Worm (Caenorhabditis elegans) whole organism, L2 larva: ENCODE data around the gene fbxc-50.

Experiments used
- C34F6.9 ChIP-seq: fragments of 150-350 bp; optimal IDR thresholded peaks from 2 replicates; lab custom pipeline; 2014; ENCODE audit warnings: missing biosample characterization, missing genetic modification characterization
- R02D3.7 ChIP-seq: fragments of 150-350 bp; optimal IDR thresholded peaks from 2 replicates; lab custom pipeline; 2014; ENCODE audit warnings: missing biosample characterization, missing genetic modification characterization
- Y55F3AM.14 ChIP-seq: fragments of 200-800 bp; sonication (Bioruptor generic); optimal IDR thresholded peaks from 2 replicates; lab custom pipeline; 2018; ENCODE audit warnings: mild to moderate bottlenecking, missing genetic modification characterization, missing compliant biosample characterization
- ZK546.5 ChIP-seq: sonication (generic microtip); optimal IDR thresholded peaks from 2 replicates; lab custom pipeline; 2017; ENCODE audit warnings: missing biosample characterization, missing genetic modification characterization
- alr-1 ChIP-seq: fragments of 150-350 bp; optimal IDR thresholded peaks from 2 replicates; lab custom pipeline; 2014; ENCODE audit warnings: missing biosample characterization, missing genetic modification characterization
- aly-2 ChIP-seq: fragments of 150-350 bp; optimal IDR thresholded peaks from 2 replicates; lab custom pipeline; 2014; ENCODE audit warnings: missing biosample characterization, missing genetic modification characterization
- ama-1 ChIP-seq: fragments of 150-350 bp; optimal IDR thresholded peaks from 2 replicates; lab custom pipeline; 2018; ENCODE audit warnings: inconsistent platforms
- blmp-1 ChIP-seq: sonication (generic microtip); optimal IDR thresholded peaks from 2 replicates; lab custom pipeline; 2017; ENCODE audit warnings: missing genetic modification characterization, mild to moderate bottlenecking, missing compliant biosample characterization, antibody characterized with exemption, moderate library complexity; ENCODE audit not compliant: insufficient read depth
- ceh-82 ChIP-seq: fragments of 150-350 bp; optimal IDR thresholded peaks from 2 replicates; lab custom pipeline; 2014; ENCODE audit warnings: missing biosample characterization, missing genetic modification characterization
- crh-2 ChIP-seq: sonication (generic microtip); optimal IDR thresholded peaks from 2 replicates; lab custom pipeline; 2017; ENCODE audit warnings: missing biosample characterization, missing genetic modification characterization
- dmd-4 ChIP-seq: sonication (generic microtip); optimal IDR thresholded peaks from 2 replicates; lab custom pipeline; 2017; ENCODE audit warnings: missing biosample characterization, missing genetic modification characterization
- elt-1 ChIP-seq: fragments of 150-350 bp; optimal IDR thresholded peaks from 2 replicates; lab custom pipeline; 2014; ENCODE audit warnings: missing biosample characterization, missing genetic modification characterization
- elt-3 ChIP-seq: sonication (generic microtip); optimal IDR thresholded peaks from 2 replicates; lab custom pipeline; 2017; ENCODE audit warnings: missing biosample characterization, missing genetic modification characterization
- fos-1 ChIP-seq: fragments of 150-350 bp; optimal IDR thresholded peaks from 2 replicates; lab custom pipeline; 2014; ENCODE audit warnings: missing biosample characterization, missing genetic modification characterization
- lin-13 ChIP-seq: fragments of 150-350 bp; optimal IDR thresholded peaks from 2 replicates; lab custom pipeline; 2014; ENCODE audit warnings: missing biosample characterization, missing genetic modification reagents, missing genetic modification characterization
- lin-39 ChIP-seq: fragments of 150-350 bp; optimal IDR thresholded peaks from 2 replicates; lab custom pipeline; 2014; ENCODE audit warnings: missing biosample characterization, missing genetic modification reagents, missing genetic modification characterization
- lsy-2 ChIP-seq, 2 experiments: fragments of 150-350 bp in 1 of 2; sonication (generic microtip) in 1 of 2; optimal IDR thresholded peaks; 2 replicates each; lab custom pipeline; 2014 to 2017; ENCODE audit warnings: missing biosample characterization in 2 of 2, missing genetic modification characterization in 2 of 2
- mab-5 ChIP-seq: fragments of 150-350 bp; optimal IDR thresholded peaks from 2 replicates; lab custom pipeline; 2014; ENCODE audit warnings: missing biosample characterization, missing genetic modification characterization
- mbf-1 ChIP-seq: sonication (generic microtip); optimal IDR thresholded peaks from 2 replicates; lab custom pipeline; 2017; ENCODE audit warnings: missing biosample characterization, missing genetic modification characterization
- nhr-10 ChIP-seq: sonication (generic microtip); optimal IDR thresholded peaks from 2 replicates; lab custom pipeline; 2017; ENCODE audit warnings: missing biosample characterization, missing genetic modification characterization
- nhr-11 ChIP-seq: fragments of 150-350 bp; optimal IDR thresholded peaks from 2 replicates; lab custom pipeline; 2014; ENCODE audit warnings: missing biosample characterization, missing genetic modification characterization
- nhr-12 ChIP-seq: fragments of 150-350 bp; optimal IDR thresholded peaks from 2 replicates; lab custom pipeline; 2014; ENCODE audit warnings: missing biosample characterization, missing genetic modification characterization
- nhr-129 ChIP-seq: fragments of 150-350 bp; optimal IDR thresholded peaks from 2 replicates; lab custom pipeline; 2014; ENCODE audit warnings: missing biosample characterization, missing genetic modification characterization
- nhr-21 ChIP-seq: fragments of 150-350 bp; optimal IDR thresholded peaks from 2 replicates; lab custom pipeline; 2014; ENCODE audit warnings: missing biosample characterization, missing genetic modification characterization
- nhr-23 ChIP-seq: fragments of 150-350 bp; optimal IDR thresholded peaks from 2 replicates; lab custom pipeline; 2014; ENCODE audit warnings: missing biosample characterization, missing genetic modification reagents, missing genetic modification characterization
- nhr-237 ChIP-seq: fragments of 150-350 bp; optimal IDR thresholded peaks from 2 replicates; lab custom pipeline; 2014; ENCODE audit warnings: missing biosample characterization, missing genetic modification characterization
- nhr-77 ChIP-seq: fragments of 150-350 bp; optimal IDR thresholded peaks from 2 replicates; lab custom pipeline; 2014; ENCODE audit warnings: missing biosample characterization, missing genetic modification characterization
- peb-1 ChIP-seq: fragments of 150-350 bp; optimal IDR thresholded peaks from 2 replicates; lab custom pipeline; 2014; ENCODE audit warnings: missing biosample characterization, missing genetic modification characterization
- sem-4 ChIP-seq: fragments of 150-350 bp; optimal IDR thresholded peaks from 2 replicates; lab custom pipeline; 2014; ENCODE audit warnings: missing biosample characterization, missing genetic modification reagents, missing genetic modification characterization
- skn-1 ChIP-seq: sonication (generic microtip); optimal IDR thresholded peaks from 2 replicates; lab custom pipeline; 2017; ENCODE audit warnings: missing biosample characterization, missing genetic modification characterization
- sma-9 ChIP-seq, 2 experiments: fragments of 150-350 bp in 1 of 2; sonication (generic microtip) in 1 of 2; optimal IDR thresholded peaks; 2 replicates each; lab custom pipeline; 2014 to 2016; ENCODE audit warnings: missing genetic modification characterization in 2 of 2, mild to moderate bottlenecking in 1 of 2, missing biosample characterization in 1 of 2, missing compliant biosample characterization in 1 of 2, missing genetic modification reagents in 1 of 2, moderate library complexity in 1 of 2
- snpc-4 ChIP-seq: fragments of 150-350 bp; optimal IDR thresholded peaks from 2 replicates; lab custom pipeline; 2014; ENCODE audit warnings: missing biosample characterization, missing genetic modification characterization
- unc-39 ChIP-seq: fragments of 150-350 bp; optimal IDR thresholded peaks from 2 replicates; lab custom pipeline; 2014; ENCODE audit warnings: missing biosample characterization, missing genetic modification characterization
- unc-55 ChIP-seq: fragments of 150-350 bp; sonication (generic microtip); optimal IDR thresholded peaks from 3 replicates; lab custom pipeline; 2014; ENCODE audit warnings: missing biosample characterization, missing genetic modification reagents, missing genetic modification characterization
- zag-1 ChIP-seq: fragments of 150-350 bp; optimal IDR thresholded peaks from 2 replicates; lab custom pipeline; 2014; ENCODE audit warnings: missing biosample characterization, missing genetic modification characterization
- ztf-1 ChIP-seq: fragments of 200-800 bp; sonication (Bioruptor generic); conservative IDR thresholded peaks from 2 replicates; pipeline ENCODE4 v1.3.6; 2022; ENCODE audit warnings: missing genetic modification characterization, missing compliant biosample characterization
- ztf-11 ChIP-seq: sonication (generic microtip); optimal IDR thresholded peaks from 2 replicates; lab custom pipeline; 2017; ENCODE audit warnings: missing biosample characterization, missing genetic modification characterization

The fbxc-50 gene

DNA sequence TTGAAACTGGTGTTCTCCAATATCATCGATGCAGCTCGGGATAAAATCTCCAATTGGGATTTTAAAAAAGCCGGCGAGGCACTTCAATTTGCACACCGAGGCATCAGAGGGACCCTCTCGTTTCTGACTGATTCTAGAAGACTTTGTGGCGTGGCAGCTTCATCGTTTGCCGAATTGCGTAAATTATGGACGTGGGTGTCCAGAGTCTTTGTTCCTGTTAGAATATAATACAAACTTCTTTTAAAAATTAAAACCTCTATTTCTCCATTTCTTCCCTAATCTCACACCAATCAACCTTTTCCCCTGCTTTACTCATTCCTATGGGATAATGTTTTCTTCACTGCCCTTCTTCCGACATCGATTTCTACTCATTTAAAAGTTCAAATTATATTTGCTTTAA is 37.6 kb downstream of the fbxc-50 start, which contains the start of gene ZC239.5:
TSS of gene ZC239.5 (plus strand) at position 301 of the 400 bp plus-strand sequence.
- no peak for TF ChIP-seq R02D3.7
- TF ChIP-seq unc-39, result no peak
- no peak for TF ChIP-seq ZK546.5 (tag; lab: Kevin White, UChicago)
- TF ChIP-seq ztf-11 (tag; lab: Kevin White, UChicago), result no peak
- no peak for TF ChIP-seq sem-4 (tag; lab: Kevin White, UChicago)
- no peak for TF ChIP-seq blmp-1
- TF ChIP-seq nhr-12 (tag; lab: Kevin White, UChicago), result no peak
- no peak for TF ChIP-seq ztf-1 (GFP tag; lab: Robert Waterston, UW)
- no peak for TF ChIP-seq aly-2
- no peak for TF ChIP-seq ama-1 (lab: Kevin White, UChicago)
- no peak for TF ChIP-seq sma-9 (GFP tag; optimal IDR thresholded peaks at IDR 0.05; lab: Kevin White, UChicago)
- no peak for TF ChIP-seq sma-9 (tag; optimal IDR thresholded peaks at IDR 0.05; lab: Kevin White, UChicago)

DNA sequence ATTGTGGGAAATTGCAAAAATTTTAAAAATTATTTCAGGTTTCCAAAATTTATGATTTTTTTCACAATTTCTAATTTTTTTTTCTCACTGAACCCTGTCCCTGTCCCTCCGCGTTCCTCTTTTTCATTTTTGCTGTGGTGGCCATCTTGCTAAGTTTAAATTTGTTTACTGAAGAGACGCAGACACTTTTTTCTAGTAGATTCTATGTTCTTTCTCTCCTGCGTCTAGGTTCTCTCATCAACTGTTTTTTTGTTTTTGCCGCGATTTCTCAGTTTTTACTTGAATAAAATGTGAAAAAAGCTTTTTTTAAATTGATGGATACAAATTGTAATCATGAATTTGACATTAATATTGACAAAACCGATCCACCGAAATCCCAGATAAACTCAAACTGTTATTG is 38.7 kb downstream of the fbxc-50 start, which contains the start of gene ZC239.6:
TSS of gene ZC239.6 (plus strand) at position 381 of the 400 bp plus-strand sequence.
- TF ChIP-seq nhr-77 (no peak), Y55F3AM.14 (GFP tag; lab: Kevin White, UChicago) (no peak), mab-5 (tag; lab: Kevin White, UChicago) (no peak), unc-55 (peak; percentile 43), fos-1 (tag; lab: Kevin White, UChicago) (peak; percentile 10), lsy-2 (tag; optimal IDR thresholded peaks at IDR 0.05; lab: Kevin White, UChicago) (peak in 1 of 2 experiments; percentile 61), lin-13 (GFP tag; lab: Kevin White, UChicago) (no peak), C34F6.9 (tag; lab: Kevin White, UChicago) (peak; percentile 80), ama-1 (lab: Kevin White, UChicago) (peak; percentile 15), elt-1 (tag; lab: Kevin White, UChicago) (no peak), peb-1 (tag; lab: Kevin White, UChicago) (no peak), skn-1 (tag; lab: Kevin White, UChicago) (no peak), R02D3.7 (no peak)

DNA sequence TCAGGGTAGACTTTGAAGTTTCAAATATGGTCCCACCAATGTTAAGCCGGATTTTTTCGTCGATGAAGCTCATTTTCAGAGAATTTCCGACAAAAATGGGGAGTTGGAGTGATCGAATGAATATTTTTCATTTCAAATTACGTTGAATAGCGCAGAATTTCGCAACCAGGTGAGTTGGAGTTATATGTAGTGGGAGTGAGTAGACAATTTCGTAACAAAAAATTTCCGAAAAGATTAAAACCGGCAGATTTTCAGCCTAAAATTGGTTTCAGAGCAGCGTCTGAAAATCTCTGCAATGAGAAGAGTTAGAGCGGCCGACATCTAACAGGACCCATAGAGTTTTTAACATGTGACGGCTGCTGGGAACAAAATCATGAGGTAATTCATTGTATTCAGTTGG is 39.2 kb downstream of the fbxc-50 start, which contains the start of gene sdz-35:
TSS of gene sdz-35 (minus strand) at position 101 of the 400 bp plus-strand sequence.
- no peak for TF ChIP-seq peb-1 (tag; lab: Kevin White, UChicago)
- no peak for TF ChIP-seq blmp-1
- TF ChIP-seq lsy-2 (tag; optimal IDR thresholded peaks at IDR 0.05; lab: Kevin White, UChicago), result no peak
- TF ChIP-seq dmd-4 (tag; lab: Kevin White, UChicago), result no peak
- no peak for TF ChIP-seq sem-4 (tag; lab: Kevin White, UChicago)
- TF ChIP-seq fos-1 (tag; lab: Kevin White, UChicago), result no peak
- no peak for TF ChIP-seq alr-1 (tag; lab: Kevin White, UChicago)
- TF ChIP-seq unc-39, result no peak

DNA sequence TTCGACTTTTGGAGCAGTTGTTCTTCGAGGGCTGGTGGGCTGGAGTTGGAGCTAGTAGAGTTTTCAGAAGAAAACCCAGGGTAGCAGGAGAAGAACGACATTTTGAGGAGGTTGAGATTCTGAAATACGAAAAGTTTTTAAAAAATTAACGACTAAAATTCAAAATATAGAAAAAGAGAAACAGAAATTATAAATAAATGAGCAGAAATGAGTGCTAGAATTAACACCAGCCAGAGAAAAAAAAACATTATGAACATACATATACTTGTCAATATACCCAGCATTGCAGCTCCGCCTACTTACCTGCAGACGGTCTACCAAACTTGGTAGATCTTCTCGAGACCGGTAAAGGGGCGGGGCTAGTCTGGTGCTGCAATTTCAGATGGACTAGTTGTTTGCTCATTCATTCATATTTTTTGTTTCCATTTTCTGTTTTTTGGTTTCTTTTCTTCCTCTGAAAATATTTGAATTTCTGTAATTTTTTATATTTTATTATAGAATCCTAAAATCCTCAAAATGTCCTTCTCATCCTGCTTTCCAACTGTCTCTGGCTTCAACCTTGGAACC is 41.4 kb downstream of the fbxc-50 start, which contains the start of the genes ZC239.20 and ZC239.21:
TSS of gene ZC239.20 (minus strand) at position 101 of the 567 bp plus-strand sequence.
TSS of gene ZC239.21 (plus strand) at position 517 of the 567 bp plus-strand sequence.
- TF ChIP-seq elt-1 (tag; lab: Kevin White, UChicago) (no peak), ztf-11 (tag; lab: Kevin White, UChicago) (no peak), elt-3 (tag; lab: Kevin White, UChicago) (no peak), nhr-21 (tag; lab: Kevin White, UChicago) (no peak), lin-39 (tag; lab: Kevin White, UChicago) (no peak), nhr-11 (no peak)
- TF ChIP-seq, all 48 proteins: peak for 0

DNA sequence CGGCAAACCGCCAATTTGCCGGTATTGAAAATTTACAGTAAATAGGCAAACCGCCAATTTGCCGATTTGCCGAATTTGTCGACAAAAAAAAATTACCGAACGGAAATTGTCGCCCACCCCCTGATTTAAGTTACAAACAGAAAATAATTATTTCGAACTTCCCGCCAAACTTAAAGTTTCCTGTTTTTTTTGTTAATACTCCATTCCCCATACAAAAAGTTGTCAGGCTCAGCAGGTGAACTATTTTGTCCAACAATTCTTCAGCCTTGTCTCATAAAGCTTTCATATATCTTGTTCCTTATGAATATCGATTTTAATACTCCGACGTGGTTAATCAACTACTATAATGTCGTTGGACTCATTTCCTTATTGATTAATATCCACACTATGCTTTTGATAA is 44.5 kb downstream of the fbxc-50 start, which contains the start of gene sri-50:
TSS of gene sri-50 (plus strand) at position 301 of the 400 bp plus-strand sequence.
- no peak for TF ChIP-seq unc-39
- no peak for TF ChIP-seq snpc-4 (tag; lab: Kevin White, UChicago)
- no peak for TF ChIP-seq crh-2

DNA sequence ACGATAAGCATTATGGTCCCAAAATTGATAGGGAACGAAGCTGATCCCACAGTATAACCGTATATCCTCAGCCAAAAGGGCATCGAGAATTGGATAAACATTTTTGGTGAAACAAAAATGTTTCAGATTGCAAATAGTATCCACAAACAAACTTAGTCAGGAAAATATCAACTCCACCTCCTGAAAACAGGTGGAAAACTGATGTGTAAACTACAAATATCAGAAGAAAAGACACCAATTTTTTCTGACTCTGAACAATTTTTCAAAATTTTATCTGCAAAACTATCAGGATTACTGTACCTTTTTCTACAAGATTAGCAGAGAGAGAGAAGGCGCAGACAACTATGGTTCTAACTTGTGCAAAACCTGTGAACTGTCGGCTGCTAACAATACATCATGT is 45.4 kb downstream of the fbxc-50 start, which contains the start of gene sri-53:
TSS of gene sri-53 (minus strand) at position 101 of the 400 bp plus-strand sequence.
- no peak for TF ChIP-seq zag-1 (tag; lab: Kevin White, UChicago)
- no peak for TF ChIP-seq ceh-82 (tag; lab: Kevin White, UChicago)
- TF ChIP-seq R02D3.7, result no peak
- TF ChIP-seq nhr-129, result no peak
- no peak for TF ChIP-seq nhr-23 (tag; lab: Kevin White, UChicago)
- TF ChIP-seq Y55F3AM.14 (GFP tag; lab: Kevin White, UChicago), result no peak
- TF ChIP-seq nhr-10 (tag; lab: Kevin White, UChicago), result no peak
- no peak for TF ChIP-seq mbf-1 (tag; lab: Kevin White, UChicago)
- TF ChIP-seq nhr-237, result no peak
- no peak for TF ChIP-seq C34F6.9 (tag; lab: Kevin White, UChicago)
- TF ChIP-seq lin-39 (tag; lab: Kevin White, UChicago), result no peak
